Worm (Caenorhabditis elegans): ENCODE results near the gene B0035.13.
A peak's percentile ranks its signal among the peaks of the same experiment; 100 is the strongest.

The B0035.13 gene

ce11 chrIV:11306548-11306947 lies at the start of gene B0035.13:
Gene B0035.13, minus strand, starts transcription at chrIV:11306720.
- TF ChIP-seq spr-3 (GFP tag; optimal IDR thresholded peaks at IDR 0.05): no peak
- no peak for TF ChIP-seq egl-43 (GFP tag; IDR thresholded peaks at IDR 0.05)
- no peak for TF ChIP-seq set-16 (GFP tag; IDR thresholded peaks at IDR 0.05)
- TF ChIP-seq dve-1 (tag; optimal IDR thresholded peaks at IDR 0.05; ENCODE audit: insufficient read depth): peak; percentile 58
- no peak for TF ChIP-seq nhr-10 (tag; optimal IDR thresholded peaks at IDR 0.05)
- TF ChIP-seq dmd-6 (GFP tag; IDR thresholded peaks at IDR 0.05): 0 out of 2 replicates have a peak, but pooled peaks have one; percentile 25
- no peak for TF ChIP-seq daf-16 (GFP tag; optimal IDR thresholded peaks at IDR 0.05)
- TF ChIP-seq daf-16 (tag; optimal IDR thresholded peaks at IDR 0.05): peak; percentile 39
- TF ChIP-seq nhr-42 (GFP tag; IDR thresholded peaks at IDR 0.05): no peak
- TF ChIP-seq ztf-7 (tag; optimal IDR thresholded peaks at IDR 0.05): no peak
- TF ChIP-seq T26A8.4 (GFP tag; IDR thresholded peaks at IDR 0.05): no peak
- TF ChIP-seq Y48G9A.11 (GFP tag; IDR thresholded peaks at IDR 0.05): no peak
- TF ChIP-seq mes-2 (tag; optimal IDR thresholded peaks at IDR 0.05; ENCODE audit: poor library complexity, severe bottlenecking): no peak
- TF ChIP-seq ZK337.2 (GFP tag; IDR thresholded peaks at IDR 0.05): no peak
- TF ChIP-seq snpc-1.2 (GFP tag; IDR thresholded peaks at IDR 0.05): no peak
- TF ChIP-seq hmg-1.1 (GFP tag; IDR thresholded peaks at IDR 0.05): no peak
- no peak for TF ChIP-seq skn-1 (tag; optimal IDR thresholded peaks at IDR 0.05)
- no peak for TF ChIP-seq daf-8 (GFP tag; IDR thresholded peaks at IDR 0.05)
- TF ChIP-seq mxl-3 (GFP tag; optimal IDR thresholded peaks at IDR 0.05): peak; percentile 29
- TF ChIP-seq hlh-11 (tag; optimal IDR thresholded peaks at IDR 0.05): peak; percentile 10
- no peak for TF ChIP-seq nhr-102 (tag; optimal IDR thresholded peaks at IDR 0.05)
- TF ChIP-seq ceh-82 (tag; optimal IDR thresholded peaks at IDR 0.05): no peak
- TF ChIP-seq nhr-111 (GFP tag; optimal IDR thresholded peaks at IDR 0.05): no peak
- no peak for TF ChIP-seq saeg-2 (GFP tag; IDR thresholded peaks at IDR 0.05)
- TF ChIP-seq nhr-41 (GFP tag; IDR thresholded peaks at IDR 0.05): no peak
- TF ChIP-seq arid-1 (GFP tag; conservative IDR thresholded peaks at IDR 0.05): no peak
- TF ChIP-seq ZK546.5 (tag; optimal IDR thresholded peaks at IDR 0.05): no peak
- no peak for TF ChIP-seq dmd-8 (GFP tag; IDR thresholded peaks at IDR 0.05)
- no peak for TF ChIP-seq mdt-29 (GFP tag; IDR thresholded peaks at IDR 0.05)
- TF ChIP-seq F44E2.7 (GFP tag; IDR thresholded peaks at IDR 0.05): no peak
- peak; percentile 95 for TF ChIP-seq php-3 (GFP tag; IDR thresholded peaks at IDR 0.05)
- TF ChIP-seq F26F4.8 (GFP tag; conservative IDR thresholded peaks at IDR 0.05): no peak
- no peak for TF ChIP-seq ceh-20 (GFP tag; IDR thresholded peaks at IDR 0.05)
- no peak for TF ChIP-seq unc-39 (tag; optimal IDR thresholded peaks at IDR 0.05)
- TF ChIP-seq nhr-28 (tag; optimal IDR thresholded peaks at IDR 0.05): peak; percentile 43
- peak; percentile 45 for TF ChIP-seq nhr-77 (tag; optimal IDR thresholded peaks at IDR 0.05)
- TF ChIP-seq pqm-1 (tag; optimal IDR thresholded peaks at IDR 0.05): peak; percentile 35
- peak; percentile 14 for TF ChIP-seq hlh-30 (tag; optimal IDR thresholded peaks at IDR 0.05; ENCODE audit: insufficient read depth)

- TF ChIP-seq Y5F2A.4 (GFP tag; optimal IDR thresholded peaks at IDR 0.05) (no peak), arid-1 (GFP tag; conservative IDR thresholded peaks at IDR 0.05) (no peak), daf-16 (GFP tag; optimal IDR thresholded peaks at IDR 0.05) (peak in 1 of 2 experiments; percentile 42), daf-16 (tag; optimal IDR thresholded peaks at IDR 0.05) (no peak), nhr-111 (GFP tag; optimal IDR thresholded peaks at IDR 0.05) (no peak), nhr-237 (tag; optimal IDR thresholded peaks at IDR 0.05) (no peak), F44E2.7 (GFP tag; IDR thresholded peaks at IDR 0.05) (no peak), hlh-30 (tag; optimal IDR thresholded peaks at IDR 0.05; ENCODE audit: insufficient read depth) (peak; percentile 71), spr-3 (GFP tag; optimal IDR thresholded peaks at IDR 0.05) (no peak), ctbp-1 (GFP tag; IDR thresholded peaks at IDR 0.05) (no peak), nhr-11 (tag; optimal IDR thresholded peaks at IDR 0.05) (peak; percentile 25), madf-9 (GFP tag; conservative IDR thresholded peaks at IDR 0.05) (no peak), mes-2 (tag; optimal IDR thresholded peaks at IDR 0.05; ENCODE audit: poor library complexity, severe bottlenecking) (no peak), lin-38 (GFP tag; IDR thresholded peaks at IDR 0.05) (no peak), dmd-6 (GFP tag; IDR thresholded peaks at IDR 0.05) (no peak), ZK337.2 (GFP tag; IDR thresholded peaks at IDR 0.05) (no peak), T20F7.1 (GFP tag; optimal IDR thresholded peaks at IDR 0.05) (no peak), ceh-20 (GFP tag; IDR thresholded peaks at IDR 0.05) (peak; percentile 33; the same call in 1 of the 2 replicates), mep-1 (tag; optimal IDR thresholded peaks at IDR 0.05) (peak; percentile 11), unc-62 (GFP tag; optimal IDR thresholded peaks at IDR 0.05 in 1 of 2) (peak in 1 of 2 experiments; percentile 10), unc-62 (tag; optimal IDR thresholded peaks at IDR 0.05) (no peak), ces-1 (GFP tag; optimal IDR thresholded peaks at IDR 0.05) (no peak)
Observed at ce11 chrIV:11353946-11354458, 47.5 kb upstream of the B0035.13 start, which contains the start of gene T01G1.2. Gene T01G1.2, plus strand, starts transcription at chrIV:11354408.

Measured in whole organism, L4 larva.